Fruit fly (Drosophila melanogaster) whole organism, embryonic: ENCODE data around the gene scaf6.

Experiments
- Abd-B ChIP-seq: fragments of 200-800 bp; sonication (Bioruptor generic); optimal IDR thresholded peaks from 2 replicates; lab custom pipeline; 2018; ENCODE audit warnings: missing biosample characterization, mild to moderate bottlenecking, missing genetic modification characterization, moderate library complexity
- Bteb2 ChIP-seq: fragments of 200-800 bp; sonication (Bioruptor generic); optimal IDR thresholded peaks from 2 replicates; lab custom pipeline; 2016; ENCODE audit warnings: missing biosample characterization, missing genetic modification characterization
- CG10462 ChIP-seq: fragments of 200-800 bp; sonication (Bioruptor generic); optimal IDR thresholded peaks from 2 replicates; lab custom pipeline; 2016; ENCODE audit warnings: missing biosample characterization, missing genetic modification characterization
- CG13424 ChIP-seq: fragments of 200-800 bp; sonication (Bioruptor generic); optimal IDR thresholded peaks from 2 replicates; lab custom pipeline; 2019; ENCODE audit warnings: missing biosample characterization, mild to moderate bottlenecking, missing genetic modification characterization, moderate library complexity
- CG15073 ChIP-seq: fragments of 200-800 bp; sonication (Bioruptor generic); optimal IDR thresholded peaks from 2 replicates; lab custom pipeline; 2016; ENCODE audit warnings: missing biosample characterization, missing genetic modification characterization
- CG15696 ChIP-seq: fragments of 200-800 bp; sonication (Bioruptor generic); optimal IDR thresholded peaks from 2 replicates; lab custom pipeline; 2019; ENCODE audit warnings: missing biosample characterization, mild to moderate bottlenecking, missing genetic modification characterization, moderate library complexity
- CG1647 ChIP-seq: fragments of 200-800 bp; sonication (Bioruptor generic); optimal IDR thresholded peaks from 3 replicates; lab custom pipeline; 2016; ENCODE audit warnings: missing biosample characterization, missing genetic modification characterization
- CG17612 ChIP-seq: fragments of 200-800 bp; sonication (Bioruptor generic); IDR thresholded peaks from 2 replicates; pipeline ENCODE4 v1.3.6; 2022; ENCODE audit warnings: missing biosample characterization, missing genetic modification characterization
- CG2116 ChIP-seq: fragments of 200-800 bp; sonication (Bioruptor generic); optimal IDR thresholded peaks from 3 replicates; lab custom pipeline; 2018; ENCODE audit warnings: missing biosample characterization, mild to moderate bottlenecking, missing genetic modification characterization
- CG2199 ChIP-seq: fragments of 200-800 bp; sonication (Bioruptor generic); IDR thresholded peaks from 3 replicates; pipeline ENCODE4 v1.3.6; 2022; ENCODE audit warnings: missing biosample characterization, missing genetic modification characterization
- CG31365 ChIP-seq: fragments of 200-800 bp; sonication (Bioruptor generic); optimal IDR thresholded peaks from 2 replicates; lab custom pipeline; 2018; ENCODE audit warnings: missing biosample characterization, mild to moderate bottlenecking, missing genetic modification characterization
- CG31441 ChIP-seq: fragments of 200-800 bp; sonication (Bioruptor generic); IDR thresholded peaks from 2 replicates; pipeline ENCODE4 v1.3.6; 2022; ENCODE audit warnings: missing biosample characterization, missing genetic modification characterization
- CG3281 ChIP-seq: fragments of 200-800 bp; sonication (Bioruptor generic); optimal IDR thresholded peaks from 3 replicates; lab custom pipeline; 2017; ENCODE audit warnings: missing biosample characterization, mild to moderate bottlenecking, missing genetic modification characterization
- CG4707 ChIP-seq: fragments of 200-800 bp; sonication (Bioruptor generic); optimal IDR thresholded peaks from 2 replicates; lab custom pipeline; 2018; ENCODE audit warnings: missing biosample characterization, mild to moderate bottlenecking, missing genetic modification characterization, moderate library complexity
- CG6854 ChIP-seq: fragments of 200-800 bp; sonication (Bioruptor generic); optimal IDR thresholded peaks from 3 replicates; lab custom pipeline; 2017; ENCODE audit warnings: missing biosample characterization, mild to moderate bottlenecking, missing genetic modification characterization
- CG9727 ChIP-seq: fragments of 200-800 bp; sonication (Bioruptor generic); optimal IDR thresholded peaks from 3 replicates; lab custom pipeline; 2017; ENCODE audit warnings: missing biosample characterization, mild to moderate bottlenecking, missing genetic modification characterization
- CG9932 ChIP-seq: fragments of 200-800 bp; sonication (Bioruptor generic); IDR thresholded peaks from 2 replicates; pipeline ENCODE4 v1.3.6; 2022; ENCODE audit warnings: missing biosample characterization, missing genetic modification characterization
- Chrac-16 ChIP-seq: fragments of 200-800 bp; sonication (Bioruptor generic); optimal IDR thresholded peaks from 3 replicates; lab custom pipeline; 2016; ENCODE audit warnings: missing biosample characterization, missing genetic modification characterization
- Deaf1 ChIP-seq: fragments of 200-800 bp; optimal IDR thresholded peaks from 3 replicates; lab custom pipeline; 2019; ENCODE audit warnings: missing biosample characterization, mild to moderate bottlenecking, missing genetic modification characterization, moderate library complexity
- Gsc ChIP-seq: fragments of 200-800 bp; sonication (Bioruptor generic); IDR thresholded peaks from 2 replicates; pipeline ENCODE4 v1.3.6; 2022; ENCODE audit warnings: missing biosample characterization, missing genetic modification characterization
- HLH54F ChIP-seq: fragments of 200-800 bp; sonication (Bioruptor generic); optimal IDR thresholded peaks from 3 replicates; lab custom pipeline; 2016; ENCODE audit warnings: missing biosample characterization, missing genetic modification characterization
- HmgD ChIP-seq: fragments of 200-800 bp; sonication (Bioruptor generic); optimal IDR thresholded peaks from 3 replicates; lab custom pipeline; 2016; ENCODE audit warnings: missing biosample characterization, missing genetic modification characterization
- Hr78 ChIP-seq, 2 experiments: fragments of 200-800 bp in 1 of 2; fragments of >200 bp in 1 of 2; sonication (Bioruptor generic) in 1 of 2; optimal IDR thresholded peaks; 2 replicates each; lab custom pipeline; 2017 to 2019; ENCODE audit warnings: missing biosample characterization in 2 of 2, missing genetic modification characterization in 2 of 2, mild to moderate bottlenecking in 1 of 2, moderate library complexity in 1 of 2
- Jarid2 ChIP-seq: fragments of 200-800 bp; sonication (Bioruptor generic); optimal IDR thresholded peaks from 3 replicates; lab custom pipeline; 2017; ENCODE audit warnings: mild to moderate bottlenecking, missing biosample characterization, missing genetic modification reagents, missing genetic modification characterization
- Lim3 ChIP-seq: fragments of 200-800 bp; sonication (Bioruptor generic); IDR thresholded peaks from 2 replicates; pipeline ENCODE4 v1.3.6; 2022; ENCODE audit warnings: missing biosample characterization, missing genetic modification characterization
- Mes4 ChIP-seq: fragments of 200-800 bp; sonication (Bioruptor generic); optimal IDR thresholded peaks from 2 replicates; lab custom pipeline; 2016; ENCODE audit warnings: missing biosample characterization, missing genetic modification characterization
- Nf-YB ChIP-seq: fragments of 200-800 bp; sonication (Bioruptor generic); optimal IDR thresholded peaks from 3 replicates; lab custom pipeline; 2019; ENCODE audit warnings: missing biosample characterization, mild to moderate bottlenecking, missing genetic modification characterization, moderate library complexity
- Scr ChIP-seq: fragments of 200-800 bp; sonication (Bioruptor generic); IDR thresholded peaks from 2 replicates; pipeline ENCODE4 v1.3.6; 2022; ENCODE audit warnings: missing biosample characterization, missing genetic modification characterization; ENCODE audit not compliant: partially characterized antibody
- Ssrp ChIP-seq: fragments of 200-800 bp; sonication (Bioruptor generic); optimal IDR thresholded peaks from 2 replicates; lab custom pipeline; 2018; ENCODE audit warnings: missing biosample characterization, mild to moderate bottlenecking, missing genetic modification characterization, moderate library complexity
- Trl ChIP-seq, 3 experiments: fragments of >200 bp in 2 of 3; fragments of 200-800 bp in 1 of 3; sonication (Bioruptor generic) in 1 of 3; optimal IDR thresholded peaks; 2 replicates in 1 of 3; 3 replicates in 2 of 3; lab custom pipeline; 2016 to 2017; ENCODE audit warnings: missing biosample characterization in 1 of 3, missing genetic modification characterization in 1 of 3
- Vsx1 ChIP-seq: fragments of 200-800 bp; sonication (Bioruptor generic); optimal IDR thresholded peaks from 2 replicates; lab custom pipeline; 2017; ENCODE audit warnings: missing biosample characterization, mild to moderate bottlenecking, missing genetic modification characterization, missing genetic modification reagents
- Xbp1 ChIP-seq: fragments of 200-800 bp; sonication (Bioruptor generic); optimal IDR thresholded peaks from 3 replicates; lab custom pipeline; 2016; ENCODE audit warnings: missing biosample characterization, mild to moderate bottlenecking, missing genetic modification characterization
- ap ChIP-seq: fragments of 200-800 bp; sonication (Bioruptor generic); IDR thresholded peaks from 2 replicates; pipeline ENCODE4 v1.3.6; 2022; ENCODE audit warnings: missing biosample characterization, missing genetic modification characterization
- chinmo ChIP-seq: fragments of 200-800 bp; sonication (Bioruptor generic); IDR thresholded peaks from 4 replicates; pipeline ENCODE4 v1.3.6; 2022; ENCODE audit warnings: missing biosample characterization, missing genetic modification characterization; ENCODE audit not compliant: partially characterized antibody
- crol ChIP-seq: fragments of 200-800 bp; sonication (Bioruptor generic); IDR thresholded peaks from 2 replicates; pipeline ENCODE4 v1.3.6; 2022; ENCODE audit warnings: missing biosample characterization, missing genetic modification characterization
- dpn ChIP-seq, 2 experiments: fragments of 200-800 bp; sonication (Bioruptor generic); optimal IDR thresholded peaks; 3 replicates each; lab custom pipeline; 2016; ENCODE audit warnings: missing biosample characterization in 2 of 2, missing genetic modification characterization in 2 of 2
- fd3F ChIP-seq: fragments of 200-800 bp; sonication (Bioruptor generic); optimal IDR thresholded peaks from 2 replicates; lab custom pipeline; 2018; ENCODE audit warnings: missing biosample characterization, mild to moderate bottlenecking, missing genetic modification characterization, moderate library complexity
- gem ChIP-seq: fragments of 200-800 bp; sonication (Bioruptor generic); optimal IDR thresholded peaks from 2 replicates; lab custom pipeline; 2019; ENCODE audit warnings: missing biosample characterization, mild to moderate bottlenecking, missing genetic modification characterization, moderate library complexity
- grau ChIP-seq: fragments of 200-800 bp; optimal IDR thresholded peaks from 3 replicates; lab custom pipeline; 2019; ENCODE audit warnings: missing biosample characterization, mild to moderate bottlenecking, missing genetic modification characterization, moderate library complexity
- inv ChIP-seq: fragments of 200-800 bp; sonication (Bioruptor generic); IDR thresholded peaks from 2 replicates; pipeline ENCODE4 v1.3.6; 2022; ENCODE audit warnings: missing biosample characterization, missing genetic modification characterization; ENCODE audit not compliant: partially characterized antibody
- lab ChIP-seq: fragments of 200-800 bp; sonication (Bioruptor generic); optimal IDR thresholded peaks from 3 replicates; lab custom pipeline; 2017; ENCODE audit warnings: missing biosample characterization, missing genetic modification characterization, mild to moderate bottlenecking, moderate library complexity, missing genetic modification reagents
- lilli ChIP-seq: fragments of 200-800 bp; sonication (Bioruptor generic); optimal IDR thresholded peaks from 3 replicates; lab custom pipeline; 2016; ENCODE audit warnings: missing biosample characterization, missing genetic modification characterization
- nau ChIP-seq: fragments of 200-800 bp; sonication (Bioruptor generic); optimal IDR thresholded peaks from 3 replicates; lab custom pipeline; 2017; ENCODE audit warnings: missing biosample characterization, mild to moderate bottlenecking, missing genetic modification characterization, missing genetic modification reagents
- nerfin-1 ChIP-seq: fragments of 200-800 bp; sonication (Bioruptor generic); optimal IDR thresholded peaks from 3 replicates; lab custom pipeline; 2019; ENCODE audit warnings: missing biosample characterization, mild to moderate bottlenecking, missing genetic modification characterization, moderate library complexity
- pita ChIP-seq: fragments of 200-800 bp; sonication (Bioruptor generic); optimal IDR thresholded peaks from 2 replicates; lab custom pipeline; 2017; ENCODE audit warnings: missing biosample characterization, mild to moderate bottlenecking, missing genetic modification characterization
- sqz ChIP-seq: fragments of 200-800 bp; sonication (Bioruptor generic); optimal IDR thresholded peaks from 3 replicates; lab custom pipeline; 2018; ENCODE audit warnings: missing biosample characterization, mild to moderate bottlenecking, missing genetic modification characterization
- yki ChIP-seq: fragments of >200 bp; optimal IDR thresholded peaks from 3 replicates; lab custom pipeline; 2018
- zen ChIP-seq: fragments of 200-800 bp; sonication (Bioruptor generic); optimal IDR thresholded peaks from 3 replicates; lab custom pipeline; 2018; ENCODE audit warnings: missing biosample characterization, mild to moderate bottlenecking, missing genetic modification characterization, moderate library complexity

scaf6 gene

DNA sequence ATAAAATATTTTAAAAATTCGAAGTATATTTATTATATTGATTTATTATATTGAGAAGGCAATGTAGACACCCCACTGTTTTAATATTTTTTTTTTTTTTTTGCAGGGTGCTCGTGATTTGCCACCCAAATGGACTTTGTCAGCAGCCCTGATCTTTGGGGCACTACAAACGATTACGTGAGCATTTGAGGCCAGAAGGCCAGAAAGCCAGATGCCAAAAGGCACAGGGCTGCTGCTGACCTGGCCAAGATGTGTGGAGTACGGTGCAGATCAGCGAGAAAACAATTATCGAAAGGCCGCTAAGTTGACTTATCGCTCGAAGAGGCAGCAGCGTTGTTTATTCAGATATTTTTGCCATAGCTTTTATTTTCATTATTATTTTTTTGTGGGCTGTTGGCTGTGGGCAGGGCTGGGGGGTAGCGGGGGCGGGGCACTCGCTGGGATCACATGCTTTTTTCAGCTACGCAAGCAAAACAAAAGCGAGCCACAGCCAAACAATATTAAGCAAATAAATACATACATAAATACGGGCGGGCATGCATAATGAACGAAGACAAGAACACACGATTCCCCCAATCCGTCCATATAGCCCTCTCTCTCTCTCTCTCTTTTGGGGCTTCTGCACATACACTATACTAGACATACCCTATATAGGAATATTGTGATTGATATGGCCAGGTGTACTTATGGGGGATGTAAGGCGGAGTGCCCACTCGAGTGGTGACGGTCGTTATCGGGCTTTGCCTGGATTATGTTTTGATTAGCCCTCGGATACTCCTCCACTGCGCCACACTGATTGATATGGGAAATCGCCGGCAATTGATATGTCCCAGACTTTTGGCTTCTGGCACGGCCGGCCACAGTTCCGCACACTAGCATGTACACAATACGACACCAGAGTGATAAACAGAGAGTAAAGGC is 38.9 kb downstream of the scaf6 start (continued):
- TF ChIP-seq lilli, result no peak
- TF ChIP-seq Trl (optimal IDR thresholded peaks at IDR 0.05; lab: Kevin White, UChicago), result peak in 1 of 2 experiments; percentile 21
- TF ChIP-seq Trl (GFP tag; optimal IDR thresholded peaks at IDR 0.05; lab: Kevin White, UChicago), result no peak
- no peak for TF ChIP-seq CG10462 (GFP tag; lab: Kevin White, UChicago)
- TF ChIP-seq Nf-YB (GFP tag; lab: Kevin White, UChicago), result no peak
- TF ChIP-seq CG17612, result no peak
- no peak for TF ChIP-seq Hr78 (GFP tag; optimal IDR thresholded peaks at IDR 0.05; lab: Kevin White, UChicago)
- TF ChIP-seq nerfin-1, result no peak
- TF ChIP-seq Abd-B (GFP tag; lab: Kevin White, UChicago), result no peak
- no peak for TF ChIP-seq dpn (GFP tag; optimal IDR thresholded peaks at IDR 0.05; lab: Kevin White, UChicago)
- no peak for TF ChIP-seq HLH54F (GFP tag; lab: Kevin White, UChicago)
- peak; percentile 16 for TF ChIP-seq gem (tag; lab: Kevin White, UChicago)
- peak; percentile 14 for TF ChIP-seq grau (tag; lab: Kevin White, UChicago)
- TF ChIP-seq Lim3 (GFP tag; lab: Robert Waterston, UW), result no peak
- no peak for TF ChIP-seq pita
- peak; percentile 81 for TF ChIP-seq lab (GFP tag; lab: Kevin White, UChicago)
- TF ChIP-seq CG3281, result peak; percentile 44
- no peak for TF ChIP-seq CG6854
- TF ChIP-seq Jarid2 (GFP tag; lab: Kevin White, UChicago), result peak; percentile 7
- no peak for TF ChIP-seq CG9727 (GFP tag; lab: Kevin White, UChicago)
- TF ChIP-seq Chrac-16 (GFP tag; lab: Kevin White, UChicago), result no peak
- no peak for TF ChIP-seq inv (GFP tag; lab: Robert Waterston, UW)
- TF ChIP-seq Scr, result no peak
- no peak for TF ChIP-seq CG15073 (GFP tag; lab: Kevin White, UChicago)
- TF ChIP-seq CG2116 (GFP tag; lab: Kevin White, UChicago), result no peak
- no peak for TF ChIP-seq fd3F (GFP tag; lab: Kevin White, UChicago)
- TF ChIP-seq Xbp1 (GFP tag; lab: Kevin White, UChicago), result no peak
- no peak for TF ChIP-seq Gsc (GFP tag; lab: Robert Waterston, UW)
- TF ChIP-seq zen (tag; lab: Kevin White, UChicago), result no peak
- peak; percentile 91; the same call in 2 of the 4 replicates for TF ChIP-seq chinmo (GFP tag; lab: Robert Waterston, UW)
- TF ChIP-seq Mes4 (GFP tag; lab: Kevin White, UChicago), result no peak
- no peak for TF ChIP-seq ap (GFP tag; lab: Robert Waterston, UW)
- TF ChIP-seq CG31365 (tag; lab: Kevin White, UChicago), result no peak
- TF ChIP-seq CG13424 (tag; lab: Kevin White, UChicago), result no peak
- peak; percentile 48 for TF ChIP-seq nau
- TF ChIP-seq CG31441 (GFP tag; lab: Robert Waterston, UW), result no peak
- no peak for TF ChIP-seq CG4707 (GFP tag; lab: Kevin White, UChicago)
- TF ChIP-seq Vsx1 (GFP tag; lab: Kevin White, UChicago), result peak; percentile 84
- no peak for TF ChIP-seq Bteb2
- no peak for TF ChIP-seq Ssrp (tag; lab: Kevin White, UChicago)
- TF ChIP-seq Deaf1 (tag; lab: Kevin White, UChicago), result peak; percentile 59
- TF ChIP-seq crol, result peak; percentile 82
- TF ChIP-seq CG15696 (tag; lab: Kevin White, UChicago), result no peak
- no peak for TF ChIP-seq CG1647 (GFP tag; lab: Kevin White, UChicago)
- TF ChIP-seq HmgD (GFP tag; lab: Kevin White, UChicago), result no peak
- TF ChIP-seq sqz (GFP tag; lab: Kevin White, UChicago), result no peak
- TF ChIP-seq CG2199 (GFP tag; lab: Robert Waterston, UW), result 0 out of 3 replicates have a peak, but pooled peaks have one; percentile 14
- no peak for TF ChIP-seq CG9932 (GFP tag; lab: Robert Waterston, UW)
- no peak for TF ChIP-seq yki (lab: Kevin White, UChicago)
